Fruit fly (Drosophila melanogaster): ENCODE data around the gene Cpr78Cc.

Gene Cpr78Cc

dm6 chr3L:21300280-21300679, at the start of gene Cpr78Cc:
Gene Cpr78Cc, plus strand, starts transcription at chr3L:21300580.
- TF ChIP-seq CG17801 (GFP tag; optimal IDR thresholded peaks at IDR 0.05; ENCODE audit: partially characterized antibody) = no peak

- TF ChIP-seq CG17801 (GFP tag; optimal IDR thresholded peaks at IDR 0.05; ENCODE audit: partially characterized antibody) = no peak
Measured at dm6 chr3L:21251381-21251780, 49.0 kb upstream of the Cpr78Cc start.

- TF ChIP-seq CG17801 (GFP tag; optimal IDR thresholded peaks at IDR 0.05; ENCODE audit: partially characterized antibody) = no peak
Measured at dm6 chr3L:21252525-21252924, 47.9 kb upstream of the Cpr78Cc start.

dm6 chr3L:21252932-21253760, 47.2 kb upstream of the Cpr78Cc start:
- TF ChIP-seq CG17801 (GFP tag; optimal IDR thresholded peaks at IDR 0.05; ENCODE audit: partially characterized antibody) = no peak

- TF ChIP-seq CG17801 (GFP tag; optimal IDR thresholded peaks at IDR 0.05; ENCODE audit: partially characterized antibody) = no peak
Measured at dm6 chr3L:21253761-21254523, 46.4 kb upstream of the Cpr78Cc start.

dm6 chr3L:21254524-21254972, 45.8 kb upstream of the Cpr78Cc start:
- TF ChIP-seq CG17801 (GFP tag; optimal IDR thresholded peaks at IDR 0.05; ENCODE audit: partially characterized antibody) = no peak

dm6 chr3L:21256062-21257023, 44.0 kb upstream of the Cpr78Cc start:
- no peak for TF ChIP-seq CG17801 (GFP tag; optimal IDR thresholded peaks at IDR 0.05; ENCODE audit: partially characterized antibody)

- no peak for TF ChIP-seq CG17801 (GFP tag; optimal IDR thresholded peaks at IDR 0.05; ENCODE audit: partially characterized antibody)
Measured at dm6 chr3L:21257731-21258130, 42.6 kb upstream of the Cpr78Cc start, which contains the start of gene CG43218. Gene CG43218, plus strand, starts transcription at chr3L:21258020.

- TF ChIP-seq CG17801 (GFP tag; optimal IDR thresholded peaks at IDR 0.05; ENCODE audit: partially characterized antibody) = no peak
Measured at dm6 chr3L:21259257-21259656, 41.1 kb upstream of the Cpr78Cc start.

dm6 chr3L:21261403-21262164, 38.8 kb upstream of the Cpr78Cc start:
- TF ChIP-seq CG17801 (GFP tag; optimal IDR thresholded peaks at IDR 0.05; ENCODE audit: partially characterized antibody) = peak; percentile 37

- no peak for TF ChIP-seq CG17801 (GFP tag; optimal IDR thresholded peaks at IDR 0.05; ENCODE audit: partially characterized antibody)
Measured at dm6 chr3L:21262426-21262825, 38.0 kb upstream of the Cpr78Cc start.

dm6 chr3L:21266101-21266656, 34.2 kb upstream of the Cpr78Cc start:
- no peak for TF ChIP-seq CG17801 (GFP tag; optimal IDR thresholded peaks at IDR 0.05; ENCODE audit: partially characterized antibody)

dm6 chr3L:21267862-21268385, 32.5 kb upstream of the Cpr78Cc start, which contains the start of gene CG9391:
Gene CG9391, minus strand, starts transcription at chr3L:21268335.
- no peak for TF ChIP-seq CG17801 (GFP tag; optimal IDR thresholded peaks at IDR 0.05; ENCODE audit: partially characterized antibody)
